Fruit fly (Drosophila melanogaster) whole organism, embryonic: ENCODE measurements around the gene CG44477.

ENCODE experiments used
- Atf-2 ChIP-seq: fragments of 200-800 bp; sonication (Bioruptor generic); optimal IDR thresholded peaks from 2 replicates; lab custom pipeline; 2016; ENCODE audit warnings: missing biosample characterization, missing genetic modification characterization
- Bgb ChIP-seq: fragments of 200-800 bp; sonication (Bioruptor generic); IDR thresholded peaks from 2 replicates; pipeline ENCODE4 v1.3.6; 2022; ENCODE audit warnings: missing biosample characterization, missing genetic modification characterization; ENCODE audit not compliant: partially characterized antibody
- C15 ChIP-seq: fragments of 200-800 bp; sonication (Bioruptor generic); IDR thresholded peaks from 3 replicates; pipeline ENCODE4 v1.3.6; 2022; ENCODE audit warnings: missing biosample characterization, missing genetic modification characterization
- CG11093 ChIP-seq: fragments of 200-800 bp; sonication (Bioruptor generic); IDR thresholded peaks from 3 replicates; pipeline ENCODE4 v1.3.6; 2022; ENCODE audit warnings: missing biosample characterization, missing genetic modification characterization
- CG12071 ChIP-seq: fragments of 200-800 bp; sonication (Bioruptor generic); optimal IDR thresholded peaks from 3 replicates; lab custom pipeline; 2018; ENCODE audit warnings: missing biosample characterization, mild to moderate bottlenecking, missing genetic modification characterization
- CG12299 ChIP-seq: fragments of 200-800 bp; sonication (Bioruptor generic); optimal IDR thresholded peaks from 2 replicates; lab custom pipeline; 2018; ENCODE audit warnings: missing biosample characterization, mild to moderate bottlenecking, missing genetic modification characterization
- CG13775 ChIP-seq: fragments of 200-800 bp; sonication (Bioruptor generic); optimal IDR thresholded peaks from 3 replicates; lab custom pipeline; 2017; ENCODE audit warnings: missing biosample characterization, mild to moderate bottlenecking, missing genetic modification characterization
- CG14710 ChIP-seq: fragments of 200-800 bp; sonication (Bioruptor generic); optimal IDR thresholded peaks from 3 replicates; lab custom pipeline; 2019; ENCODE audit warnings: missing biosample characterization, mild to moderate bottlenecking, missing genetic modification characterization, moderate library complexity
- CG15696 ChIP-seq: fragments of 200-800 bp; sonication (Bioruptor generic); optimal IDR thresholded peaks from 2 replicates; lab custom pipeline; 2019; ENCODE audit warnings: missing biosample characterization, mild to moderate bottlenecking, missing genetic modification characterization, moderate library complexity
- CG16813 ChIP-seq: fragments of 200-800 bp; sonication (Bioruptor generic); IDR thresholded peaks from 3 replicates; pipeline ENCODE4 v1.3.6; 2022; ENCODE audit warnings: missing biosample characterization, missing genetic modification characterization; ENCODE audit not compliant: partially characterized antibody
- CG17186 ChIP-seq: fragments of 200-800 bp; sonication (Bioruptor generic); optimal IDR thresholded peaks from 3 replicates; lab custom pipeline; 2017; ENCODE audit warnings: missing biosample characterization, missing genetic modification reagents, missing genetic modification characterization
- CG1832 ChIP-seq: fragments of 200-800 bp; sonication (Bioruptor generic); optimal IDR thresholded peaks from 2 replicates; lab custom pipeline; 2017; ENCODE audit warnings: missing biosample characterization, mild to moderate bottlenecking, missing genetic modification characterization, inconsistent platforms
- CG2712 ChIP-seq: fragments of 200-800 bp; optimal IDR thresholded peaks from 3 replicates; lab custom pipeline; 2019; ENCODE audit warnings: missing biosample characterization, mild to moderate bottlenecking, missing genetic modification characterization, moderate library complexity
- CG30431 ChIP-seq: fragments of 200-800 bp; sonication (Bioruptor generic); optimal IDR thresholded peaks from 2 replicates; lab custom pipeline; 2017; ENCODE audit warnings: missing biosample characterization, missing genetic modification characterization
- CG33557 ChIP-seq: fragments of 200-800 bp; sonication (Bioruptor generic); optimal IDR thresholded peaks from 2 replicates; lab custom pipeline; 2019; ENCODE audit warnings: missing biosample characterization, mild to moderate bottlenecking, missing genetic modification characterization, moderate library complexity
- CG34224 ChIP-seq: fragments of 200-800 bp; sonication (Bioruptor generic); IDR thresholded peaks from 3 replicates; pipeline ENCODE4 v1.3.6; 2022; ENCODE audit warnings: missing biosample characterization, missing genetic modification characterization; ENCODE audit not compliant: partially characterized antibody
- CG3838 ChIP-seq: fragments of 200-800 bp; sonication (Bioruptor generic); optimal IDR thresholded peaks from 3 replicates; lab custom pipeline; 2016; ENCODE audit warnings: missing biosample characterization, missing genetic modification characterization
- CG4854 ChIP-seq: fragments of 200-800 bp; sonication (Bioruptor generic); optimal IDR thresholded peaks from 2 replicates; lab custom pipeline; 2016; ENCODE audit warnings: missing biosample characterization, missing genetic modification characterization, inconsistent platforms
- CG6175 ChIP-seq: fragments of 200-800 bp; sonication (Bioruptor generic); IDR thresholded peaks from 3 replicates; pipeline ENCODE4 v1.3.6; 2022; ENCODE audit warnings: missing biosample characterization, missing genetic modification characterization
- CG6813 ChIP-seq: fragments of 200-800 bp; sonication (Bioruptor generic); optimal IDR thresholded peaks from 2 replicates; lab custom pipeline; 2017; ENCODE audit warnings: missing biosample characterization, missing genetic modification characterization, mild to moderate bottlenecking, moderate library complexity, missing genetic modification reagents
- CG7372 ChIP-seq: fragments of 200-800 bp; sonication (Bioruptor generic); IDR thresholded peaks from 2 replicates; pipeline ENCODE4 v1.3.6; 2022; ENCODE audit warnings: missing biosample characterization, missing genetic modification characterization
- CG7556 ChIP-seq: fragments of 200-800 bp; sonication (Bioruptor generic); optimal IDR thresholded peaks from 2 replicates; lab custom pipeline; 2017; ENCODE audit warnings: missing biosample characterization, mild to moderate bottlenecking, missing genetic modification characterization
- CG8359 ChIP-seq: fragments of 200-800 bp; sonication (Bioruptor generic); optimal IDR thresholded peaks from 2 replicates; lab custom pipeline; 2017; ENCODE audit warnings: missing biosample characterization, mild to moderate bottlenecking, missing genetic modification characterization, borderline replicate concordance
- CG9876 ChIP-seq: fragments of 200-800 bp; sonication (Bioruptor generic); optimal IDR thresholded peaks from 2 replicates; lab custom pipeline; 2016; ENCODE audit warnings: missing biosample characterization, missing genetic modification characterization
- Dip3 ChIP-seq: fragments of 200-800 bp; sonication (Bioruptor generic); optimal IDR thresholded peaks from 3 replicates; lab custom pipeline; 2016; ENCODE audit warnings: missing biosample characterization, missing genetic modification characterization
- H15 ChIP-seq: fragments of 200-800 bp; sonication (Bioruptor generic); IDR thresholded peaks from 3 replicates; pipeline ENCODE4 v1.3.6; 2022; ENCODE audit warnings: missing biosample characterization, missing genetic modification characterization
- Hr51 ChIP-seq, 2 experiments: fragments of 200-800 bp; sonication (Bioruptor generic); optimal IDR thresholded peaks; 2 replicates in 1 of 2; 3 replicates in 1 of 2; lab custom pipeline; 2016 to 2018; ENCODE audit warnings: missing biosample characterization in 2 of 2, missing genetic modification characterization in 2 of 2, mild to moderate bottlenecking in 1 of 2, moderate library complexity in 1 of 2
- Side ChIP-seq: fragments of 200-800 bp; sonication (Bioruptor generic); optimal IDR thresholded peaks from 2 replicates; lab custom pipeline; 2016; ENCODE audit warnings: missing biosample characterization, missing genetic modification characterization
- Tbp ChIP-seq: fragments of >200 bp; optimal IDR thresholded peaks from 2 replicates; lab custom pipeline; 2018; ENCODE audit warnings: missing biosample characterization, missing genetic modification characterization
- br ChIP-seq: fragments of >200 bp; optimal IDR thresholded peaks from 2 replicates; lab custom pipeline; 2017
- dmrt11E ChIP-seq: fragments of 200-800 bp; sonication (Bioruptor generic); optimal IDR thresholded peaks from 3 replicates; lab custom pipeline; 2018; ENCODE audit warnings: missing biosample characterization, mild to moderate bottlenecking, missing genetic modification characterization, moderate library complexity
- esg ChIP-seq: fragments of 200-800 bp; sonication (Bioruptor generic); conservative IDR thresholded peaks from 2 replicates; pipeline ENCODE4 v1.3.6; 2022; ENCODE audit warnings: missing biosample characterization, missing genetic modification characterization
- fd3F ChIP-seq: fragments of 200-800 bp; sonication (Bioruptor generic); optimal IDR thresholded peaks from 2 replicates; lab custom pipeline; 2018; ENCODE audit warnings: missing biosample characterization, mild to moderate bottlenecking, missing genetic modification characterization, moderate library complexity
- gcm ChIP-seq: fragments of 200-800 bp; sonication (Bioruptor generic); optimal IDR thresholded peaks from 2 replicates; lab custom pipeline; 2019; ENCODE audit warnings: missing biosample characterization, mild to moderate bottlenecking, missing genetic modification characterization, moderate library complexity
- grau ChIP-seq: fragments of 200-800 bp; optimal IDR thresholded peaks from 3 replicates; lab custom pipeline; 2019; ENCODE audit warnings: missing biosample characterization, mild to moderate bottlenecking, missing genetic modification characterization, moderate library complexity
- hbn ChIP-seq: fragments of 200-800 bp; sonication (Bioruptor generic); IDR thresholded peaks from 2 replicates; pipeline ENCODE4 v1.3.6; 2022; ENCODE audit warnings: missing biosample characterization, missing genetic modification characterization; ENCODE audit not compliant: partially characterized antibody
- inv ChIP-seq: fragments of 200-800 bp; sonication (Bioruptor generic); IDR thresholded peaks from 2 replicates; pipeline ENCODE4 v1.3.6; 2022; ENCODE audit warnings: missing biosample characterization, missing genetic modification characterization; ENCODE audit not compliant: partially characterized antibody
- lab ChIP-seq: fragments of 200-800 bp; sonication (Bioruptor generic); optimal IDR thresholded peaks from 3 replicates; lab custom pipeline; 2017; ENCODE audit warnings: missing biosample characterization, missing genetic modification characterization, mild to moderate bottlenecking, moderate library complexity, missing genetic modification reagents
- lilli ChIP-seq: fragments of 200-800 bp; sonication (Bioruptor generic); optimal IDR thresholded peaks from 3 replicates; lab custom pipeline; 2016; ENCODE audit warnings: missing biosample characterization, missing genetic modification characterization
- peb ChIP-seq: fragments of 200-800 bp; sonication (Bioruptor generic); IDR thresholded peaks from 2 replicates; pipeline ENCODE4 v1.3.6; 2022; ENCODE audit warnings: missing biosample characterization, missing genetic modification characterization
- pita ChIP-seq: fragments of 200-800 bp; sonication (Bioruptor generic); optimal IDR thresholded peaks from 2 replicates; lab custom pipeline; 2017; ENCODE audit warnings: missing biosample characterization, mild to moderate bottlenecking, missing genetic modification characterization
- prd ChIP-seq, 3 experiments: fragments of >200 bp in 2 of 3; fragments of 200-800 bp in 1 of 3; sonication (Bioruptor generic) in 1 of 3; optimal IDR thresholded peaks in 2 of 3; IDR thresholded peaks in 1 of 3; 2 replicates in 2 of 3; 3 replicates in 1 of 3; pipeline versions ENCODE4 v1.3.6 to Lab custom; 2017 to 2022; ENCODE audit warnings: missing biosample characterization in 1 of 3, missing genetic modification characterization in 1 of 3
- sc ChIP-seq, 3 experiments: fragments of >200 bp in 2 of 3; fragments of 200-800 bp in 1 of 3; sonication (Bioruptor generic) in 1 of 3; optimal IDR thresholded peaks; 2 replicates in 2 of 3; 3 replicates in 1 of 3; lab custom pipeline; 2017; ENCODE audit warnings: mild to moderate bottlenecking in 1 of 3, missing biosample characterization in 1 of 3, missing genetic modification characterization in 1 of 3, missing genetic modification reagents in 1 of 3
- schlank ChIP-seq: fragments of 200-800 bp; sonication (Bioruptor generic); optimal IDR thresholded peaks from 2 replicates; lab custom pipeline; 2018; ENCODE audit warnings: missing biosample characterization, mild to moderate bottlenecking, missing genetic modification characterization
- seq ChIP-seq: fragments of 200-800 bp; sonication (Bioruptor generic); IDR thresholded peaks from 2 replicates; pipeline ENCODE4 v1.3.6; 2022; ENCODE audit warnings: missing biosample characterization, missing genetic modification characterization
- slp2 ChIP-seq: fragments of 200-800 bp; sonication (Bioruptor generic); optimal IDR thresholded peaks from 2 replicates; lab custom pipeline; 2016; ENCODE audit warnings: missing biosample characterization, missing genetic modification characterization
- tap ChIP-seq: fragments of 200-800 bp; optimal IDR thresholded peaks from 3 replicates; lab custom pipeline; 2019; ENCODE audit warnings: missing biosample characterization, mild to moderate bottlenecking, missing genetic modification characterization, moderate library complexity
- unpg ChIP-seq: fragments of 200-800 bp; sonication (Bioruptor generic); optimal IDR thresholded peaks from 3 replicates; lab custom pipeline; 2018; ENCODE audit warnings: missing biosample characterization, mild to moderate bottlenecking, missing genetic modification characterization, moderate library complexity
- wor ChIP-seq: fragments of 200-800 bp; sonication (Bioruptor generic); IDR thresholded peaks from 2 replicates; pipeline ENCODE4 v1.3.6; 2022; ENCODE audit warnings: missing biosample characterization, missing genetic modification characterization

CG44477 gene

DNA sequence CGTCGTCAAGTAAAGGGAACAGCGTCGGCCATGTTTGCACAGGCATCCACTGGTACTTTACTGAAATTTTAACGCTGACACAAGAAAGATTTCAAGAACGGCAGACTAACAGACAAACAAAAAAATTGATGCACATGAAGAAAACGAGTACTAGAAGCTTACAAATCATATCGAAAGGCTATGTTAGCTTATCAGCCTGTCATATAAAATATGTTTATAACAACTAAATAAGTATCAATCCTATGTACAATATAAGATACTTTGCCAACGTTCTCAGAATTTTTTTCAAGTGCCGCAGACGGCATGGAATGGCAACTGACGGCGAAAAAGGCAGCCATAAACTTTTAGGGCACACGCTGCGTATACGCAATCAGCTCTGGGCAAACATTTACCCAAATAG, 38.8 kb downstream of the CG44477 start (continued):
- TF ChIP-seq CG17186 (GFP tag; lab: Kevin White, UChicago), result no peak
- TF ChIP-seq CG7372 (GFP tag; lab: Robert Waterston, UW), result peak; percentile 24; the same call in 1 of the 2 replicates
- no peak for TF ChIP-seq CG6813 (GFP tag; lab: Kevin White, UChicago)
- no peak for TF ChIP-seq CG4854 (GFP tag; lab: Kevin White, UChicago)
- no peak for TF ChIP-seq CG9876
- TF ChIP-seq CG11093 (GFP tag; lab: Robert Waterston, UW), result no peak
- TF ChIP-seq CG33557, result no peak
- TF ChIP-seq wor, result 0 out of 2 replicates have a peak, but pooled peaks have one; percentile 10
- TF ChIP-seq CG8359 (GFP tag; lab: Kevin White, UChicago), result no peak
- TF ChIP-seq C15 (GFP tag; lab: Robert Waterston, UW), result 0 out of 3 replicates have a peak, but pooled peaks have one; percentile 5
- TF ChIP-seq CG30431 (GFP tag; lab: Kevin White, UChicago), result no peak
- no peak for TF ChIP-seq unpg (GFP tag; lab: Kevin White, UChicago)
- no peak for TF ChIP-seq sc (optimal IDR thresholded peaks at IDR 0.05; lab: Kevin White, UChicago)
- no peak for TF ChIP-seq sc (GFP tag; optimal IDR thresholded peaks at IDR 0.05; lab: Kevin White, UChicago)
- no peak for TF ChIP-seq slp2 (GFP tag; lab: Kevin White, UChicago)
- TF ChIP-seq pita (GFP tag; lab: Kevin White, UChicago), result no peak
- no peak for TF ChIP-seq tap
- TF ChIP-seq CG1832 (GFP tag; lab: Kevin White, UChicago), result no peak
- no peak for TF ChIP-seq CG6175 (GFP tag; lab: Robert Waterston, UW)
- no peak for TF ChIP-seq CG14710 (tag; lab: Kevin White, UChicago)
- TF ChIP-seq Atf-2 (GFP tag; lab: Kevin White, UChicago), result no peak
- no peak for TF ChIP-seq Dip3
- no peak for TF ChIP-seq CG3838 (GFP tag; lab: Kevin White, UChicago)
- TF ChIP-seq schlank (tag; lab: Kevin White, UChicago), result no peak
- TF ChIP-seq CG34224 (GFP tag; lab: Robert Waterston, UW), result no peak
- peak in 1 of 2 experiments; percentile 15 for TF ChIP-seq Hr51 (GFP tag; optimal IDR thresholded peaks at IDR 0.05; lab: Kevin White, UChicago)
- peak; percentile 23 for TF ChIP-seq grau (tag; lab: Kevin White, UChicago)
- TF ChIP-seq inv (GFP tag; lab: Robert Waterston, UW), result no peak
- no peak for TF ChIP-seq CG2712
- TF ChIP-seq prd (optimal IDR thresholded peaks at IDR 0.05; lab: Kevin White, UChicago), result no peak
- no peak for TF ChIP-seq prd (GFP tag; IDR thresholded peaks at IDR 0.05; lab: Robert Waterston, UW)
- TF ChIP-seq lilli, result peak; percentile 19
- TF ChIP-seq dmrt11E (tag; lab: Kevin White, UChicago), result no peak
- TF ChIP-seq esg (GFP tag; lab: Robert Waterston, UW), result no peak; the same call in 1 of the 2 replicates
- no peak for TF ChIP-seq gcm
- no peak for TF ChIP-seq CG12071 (GFP tag; lab: Kevin White, UChicago)
- no peak for TF ChIP-seq seq (GFP tag; lab: Robert Waterston, UW)
- peak; percentile 17 for TF ChIP-seq lab (GFP tag; lab: Kevin White, UChicago)
- TF ChIP-seq CG12299 (tag; lab: Kevin White, UChicago), result no peak
- no peak for TF ChIP-seq hbn (GFP tag; lab: Robert Waterston, UW)
- TF ChIP-seq br (lab: Kevin White, UChicago), result no peak
- TF ChIP-seq CG13775, result no peak
- no peak for TF ChIP-seq Tbp (GFP tag; lab: Kevin White, UChicago)
- TF ChIP-seq CG15696, result no peak
- peak; percentile 10 for TF ChIP-seq CG7556 (GFP tag; lab: Kevin White, UChicago)
- TF ChIP-seq peb (GFP tag; lab: Robert Waterston, UW), result no peak
- TF ChIP-seq H15, result no peak
- TF ChIP-seq Bgb (GFP tag; lab: Robert Waterston, UW), result no peak
- no peak for TF ChIP-seq Side
- no peak for TF ChIP-seq CG16813 (GFP tag; lab: Robert Waterston, UW)
- TF ChIP-seq fd3F (GFP tag; lab: Kevin White, UChicago), result no peak
